Fruit fly (Drosophila melanogaster) whole organism, embryonic: Measurements from ENCODE around the gene CG33643.
A peak's percentile ranks its signal among the peaks of the same experiment; 100 is the strongest.

Source experiments
- Aef1 ChIP-seq: fragments of 200-800 bp; sonication (Bioruptor generic); IDR thresholded peaks from 3 replicates; pipeline ENCODE4 v1.3.6; 2022; ENCODE audit warnings: missing biosample characterization, missing genetic modification characterization
- Asciz ChIP-seq: fragments of 200-800 bp; sonication (Bioruptor generic); optimal IDR thresholded peaks from 2 replicates; lab custom pipeline; 2017; ENCODE audit warnings: missing biosample characterization, mild to moderate bottlenecking, missing genetic modification characterization, missing genetic modification reagents
- Blimp-1 ChIP-seq: fragments of 200-800 bp; sonication (Bioruptor generic); optimal IDR thresholded peaks from 3 replicates; lab custom pipeline; 2018; ENCODE audit warnings: missing biosample characterization, missing genetic modification characterization, mild to moderate bottlenecking, moderate library complexity, missing genetic modification reagents
- Bteb2 ChIP-seq: fragments of 200-800 bp; sonication (Bioruptor generic); optimal IDR thresholded peaks from 2 replicates; lab custom pipeline; 2016; ENCODE audit warnings: missing biosample characterization, missing genetic modification characterization
- CG10431 ChIP-seq: fragments of 200-800 bp; sonication (Bioruptor generic); optimal IDR thresholded peaks from 3 replicates; lab custom pipeline; 2018; ENCODE audit warnings: missing biosample characterization, mild to moderate bottlenecking, missing genetic modification characterization
- CG12155 ChIP-seq: fragments of 200-800 bp; sonication (Bioruptor generic); optimal IDR thresholded peaks from 3 replicates; lab custom pipeline; 2016; ENCODE audit warnings: missing biosample characterization, missing genetic modification characterization
- CG13424 ChIP-seq: fragments of 200-800 bp; sonication (Bioruptor generic); optimal IDR thresholded peaks from 2 replicates; lab custom pipeline; 2019; ENCODE audit warnings: missing biosample characterization, mild to moderate bottlenecking, missing genetic modification characterization, moderate library complexity
- CG14860 ChIP-seq: fragments of 200-800 bp; sonication (Bioruptor generic); IDR thresholded peaks from 3 replicates; pipeline ENCODE4 v1.3.6; 2022; ENCODE audit warnings: missing biosample characterization, missing genetic modification characterization; ENCODE audit not compliant: partially characterized antibody
- CG17186 ChIP-seq: fragments of 200-800 bp; sonication (Bioruptor generic); optimal IDR thresholded peaks from 3 replicates; lab custom pipeline; 2017; ENCODE audit warnings: missing biosample characterization, missing genetic modification reagents, missing genetic modification characterization
- CG2199 ChIP-seq: fragments of 200-800 bp; sonication (Bioruptor generic); IDR thresholded peaks from 3 replicates; pipeline ENCODE4 v1.3.6; 2022; ENCODE audit warnings: missing biosample characterization, missing genetic modification characterization
- CG30403 ChIP-seq: fragments of 200-800 bp; sonication (Bioruptor generic); optimal IDR thresholded peaks from 3 replicates; lab custom pipeline; 2016; ENCODE audit warnings: missing biosample characterization, missing genetic modification characterization
- CG3163 ChIP-seq: fragments of 200-800 bp; sonication (Bioruptor generic); optimal IDR thresholded peaks from 3 replicates; lab custom pipeline; 2016; ENCODE audit warnings: missing biosample characterization, missing genetic modification characterization
- CG42726 ChIP-seq: fragments of 200-800 bp; sonication (Bioruptor generic); IDR thresholded peaks from 2 replicates; pipeline ENCODE4 v1.3.6; 2022; ENCODE audit warnings: missing biosample characterization, missing genetic modification characterization; ENCODE audit not compliant: partially characterized antibody
- CG6175 ChIP-seq: fragments of 200-800 bp; sonication (Bioruptor generic); IDR thresholded peaks from 3 replicates; pipeline ENCODE4 v1.3.6; 2022; ENCODE audit warnings: missing biosample characterization, missing genetic modification characterization
- CG6254 ChIP-seq: fragments of 200-800 bp; sonication (Bioruptor generic); optimal IDR thresholded peaks from 3 replicates; lab custom pipeline; 2017; ENCODE audit warnings: mild to moderate bottlenecking, missing biosample characterization, missing genetic modification reagents, missing genetic modification characterization
- CG6854 ChIP-seq: fragments of 200-800 bp; sonication (Bioruptor generic); optimal IDR thresholded peaks from 3 replicates; lab custom pipeline; 2017; ENCODE audit warnings: missing biosample characterization, mild to moderate bottlenecking, missing genetic modification characterization
- CG7786 ChIP-seq: fragments of 200-800 bp; sonication (Bioruptor generic); optimal IDR thresholded peaks from 2 replicates; lab custom pipeline; 2016; ENCODE audit warnings: missing biosample characterization, missing genetic modification characterization
- CG7963 ChIP-seq: fragments of 200-800 bp; sonication (Bioruptor generic); IDR thresholded peaks from 3 replicates; pipeline ENCODE4 v1.3.6; 2022; ENCODE audit warnings: missing biosample characterization, missing genetic modification characterization; ENCODE audit not compliant: partially characterized antibody
- CG8281 ChIP-seq: fragments of 200-800 bp; sonication (Bioruptor generic); optimal IDR thresholded peaks from 2 replicates; lab custom pipeline; 2018; ENCODE audit warnings: missing biosample characterization, mild to moderate bottlenecking, missing genetic modification characterization, moderate library complexity
- CG8359 ChIP-seq: fragments of 200-800 bp; sonication (Bioruptor generic); optimal IDR thresholded peaks from 2 replicates; lab custom pipeline; 2017; ENCODE audit warnings: missing biosample characterization, mild to moderate bottlenecking, missing genetic modification characterization, borderline replicate concordance
- CG8765 ChIP-seq: fragments of 200-800 bp; sonication (Bioruptor generic); IDR thresholded peaks from 2 replicates; pipeline ENCODE4 v1.3.6; 2022; ENCODE audit warnings: missing biosample characterization, missing genetic modification characterization
- Chrac-16 ChIP-seq: fragments of 200-800 bp; sonication (Bioruptor generic); optimal IDR thresholded peaks from 3 replicates; lab custom pipeline; 2016; ENCODE audit warnings: missing biosample characterization, missing genetic modification characterization
- CrebB ChIP-seq: fragments of 200-800 bp; sonication (Bioruptor generic); optimal IDR thresholded peaks from 3 replicates; lab custom pipeline; 2018; ENCODE audit warnings: missing biosample characterization, mild to moderate bottlenecking, missing genetic modification characterization
- Dll ChIP-seq: fragments of 200-800 bp; sonication (Bioruptor generic); IDR thresholded peaks from 4 replicates; pipeline ENCODE4 v1.3.6; 2022; ENCODE audit warnings: missing biosample characterization, missing genetic modification characterization; ENCODE audit not compliant: partially characterized antibody
- Eip74EF ChIP-seq, 2 experiments: fragments of 200-800 bp in 1 of 2; fragments of >200 bp in 1 of 2; sonication (Bioruptor generic) in 1 of 2; optimal IDR thresholded peaks; 2 replicates each; lab custom pipeline; 2017 to 2019; ENCODE audit warnings: missing biosample characterization in 2 of 2, missing genetic modification characterization in 2 of 2, mild to moderate bottlenecking in 1 of 2, moderate library complexity in 1 of 2
- Hr51 ChIP-seq, 2 experiments: fragments of 200-800 bp; sonication (Bioruptor generic); optimal IDR thresholded peaks; 2 replicates in 1 of 2; 3 replicates in 1 of 2; lab custom pipeline; 2016 to 2018; ENCODE audit warnings: missing biosample characterization in 2 of 2, missing genetic modification characterization in 2 of 2, mild to moderate bottlenecking in 1 of 2, moderate library complexity in 1 of 2
- Neu2 ChIP-seq: fragments of 200-800 bp; sonication (Bioruptor generic); optimal IDR thresholded peaks from 3 replicates; lab custom pipeline; 2016; ENCODE audit warnings: missing biosample characterization, missing genetic modification characterization, borderline replicate concordance
- Ravus ChIP-seq: fragments of 200-800 bp; sonication (Bioruptor generic); IDR thresholded peaks from 2 replicates; pipeline ENCODE4 v1.3.6; 2022; ENCODE audit warnings: missing biosample characterization, missing genetic modification characterization
- Side ChIP-seq: fragments of 200-800 bp; sonication (Bioruptor generic); optimal IDR thresholded peaks from 2 replicates; lab custom pipeline; 2016; ENCODE audit warnings: missing biosample characterization, missing genetic modification characterization
- Sox100B ChIP-seq: fragments of 200-800 bp; sonication (Bioruptor generic); optimal IDR thresholded peaks from 3 replicates; lab custom pipeline; 2018; ENCODE audit warnings: missing biosample characterization, mild to moderate bottlenecking, missing genetic modification characterization
- ap ChIP-seq: fragments of 200-800 bp; sonication (Bioruptor generic); IDR thresholded peaks from 2 replicates; pipeline ENCODE4 v1.3.6; 2022; ENCODE audit warnings: missing biosample characterization, missing genetic modification characterization
- bowl ChIP-seq: fragments of 200-800 bp; sonication (Bioruptor generic); IDR thresholded peaks from 2 replicates; pipeline ENCODE4 v1.3.6; 2022; ENCODE audit warnings: missing biosample characterization, missing genetic modification characterization
- chif ChIP-seq, 2 experiments: fragments of 200-800 bp; sonication (Bioruptor generic); optimal IDR thresholded peaks; 3 replicates each; lab custom pipeline; 2016; ENCODE audit warnings: missing biosample characterization in 2 of 2, missing genetic modification characterization in 2 of 2
- disco-r ChIP-seq: fragments of 200-800 bp; sonication (Bioruptor generic); optimal IDR thresholded peaks from 2 replicates; lab custom pipeline; 2016; ENCODE audit warnings: missing biosample characterization, missing genetic modification characterization
- dmrt11E ChIP-seq: fragments of 200-800 bp; sonication (Bioruptor generic); optimal IDR thresholded peaks from 3 replicates; lab custom pipeline; 2018; ENCODE audit warnings: missing biosample characterization, mild to moderate bottlenecking, missing genetic modification characterization, moderate library complexity
- nerfin-1 ChIP-seq: fragments of 200-800 bp; sonication (Bioruptor generic); optimal IDR thresholded peaks from 3 replicates; lab custom pipeline; 2019; ENCODE audit warnings: missing biosample characterization, mild to moderate bottlenecking, missing genetic modification characterization, moderate library complexity
- odd ChIP-seq: fragments of 200-800 bp; sonication (Bioruptor generic); optimal IDR thresholded peaks from 2 replicates; lab custom pipeline; 2017; ENCODE audit warnings: missing biosample characterization, mild to moderate bottlenecking, missing genetic modification characterization
- pros ChIP-seq: fragments of 200-800 bp; sonication (Bioruptor generic); optimal IDR thresholded peaks from 3 replicates; lab custom pipeline; 2019; ENCODE audit warnings: missing biosample characterization, mild to moderate bottlenecking, missing genetic modification characterization, moderate library complexity
- scrt ChIP-seq: fragments of 200-800 bp; sonication (Bioruptor generic); optimal IDR thresholded peaks from 2 replicates; lab custom pipeline; 2018; ENCODE audit warnings: missing biosample characterization, mild to moderate bottlenecking, missing genetic modification characterization, moderate library complexity
- sens-2 ChIP-seq: fragments of 200-800 bp; sonication (Bioruptor generic); IDR thresholded peaks from 2 replicates; pipeline ENCODE4 v1.3.6; 2022; ENCODE audit warnings: missing biosample characterization, missing genetic modification characterization
- stwl ChIP-seq: fragments of 200-800 bp; sonication (Bioruptor generic); optimal IDR thresholded peaks from 3 replicates; lab custom pipeline; 2018; ENCODE audit warnings: missing biosample characterization, mild to moderate bottlenecking, missing genetic modification characterization, moderate library complexity
- tgo ChIP-seq: fragments of 200-800 bp; sonication (Bioruptor generic); IDR thresholded peaks from 3 replicates; pipeline ENCODE4 v1.3.6; 2022; ENCODE audit warnings: missing biosample characterization, missing genetic modification characterization
- toy ChIP-seq: fragments of 200-800 bp; sonication (Bioruptor generic); IDR thresholded peaks from 2 replicates; pipeline ENCODE4 v1.3.6; 2022; ENCODE audit warnings: missing biosample characterization, missing genetic modification characterization
- trh ChIP-seq: fragments of 200-800 bp; sonication (Bioruptor generic); optimal IDR thresholded peaks from 2 replicates; lab custom pipeline; 2016; ENCODE audit warnings: missing biosample characterization, missing genetic modification characterization
- wdn ChIP-seq: fragments of 200-800 bp; sonication (Bioruptor generic); IDR thresholded peaks from 2 replicates; pipeline ENCODE4 v1.3.6; 2022; ENCODE audit warnings: missing biosample characterization, missing genetic modification characterization
- wor ChIP-seq: fragments of 200-800 bp; sonication (Bioruptor generic); IDR thresholded peaks from 2 replicates; pipeline ENCODE4 v1.3.6; 2022; ENCODE audit warnings: missing biosample characterization, missing genetic modification characterization
- zf30C ChIP-seq: fragments of 200-800 bp; sonication (Bioruptor generic); optimal IDR thresholded peaks from 3 replicates; lab custom pipeline; 2018; ENCODE audit warnings: missing biosample characterization, mild to moderate bottlenecking, missing genetic modification characterization

Gene CG33643

dm6 chr2L:13548786-13549780, 18.2 kb downstream of the CG33643 start, which contains the start of gene B4 (continued):
- TF ChIP-seq CrebB (tag; lab: Kevin White, UChicago) (peak; percentile 64), CG7786 (no peak), Ravus (no peak), CG17186 (no peak), CG7963 (GFP tag; lab: Robert Waterston, UW) (no peak), tgo (GFP tag; lab: Robert Waterston, UW) (no peak), CG6854 (GFP tag; lab: Kevin White, UChicago) (peak; percentile 56), Dll (GFP tag; lab: Robert Waterston, UW) (no peak), stwl (tag; lab: Kevin White, UChicago) (no peak), Side (peak; percentile 66), CG12155 (no peak), bowl (GFP tag; lab: Robert Waterston, UW) (0 out of 2 replicates have a peak, but pooled peaks have one; percentile 35), Asciz (GFP tag; lab: Kevin White, UChicago) (peak; percentile 73), Aef1 (no peak; the same call in 2 of the 3 replicates), Sox100B (GFP tag; lab: Kevin White, UChicago) (no peak), chif (GFP tag; optimal IDR thresholded peaks at IDR 0.05; lab: Kevin White, UChicago) (no peak), CG30403 (GFP tag; lab: Kevin White, UChicago) (no peak), CG8765 (GFP tag; lab: Robert Waterston, UW) (no peak), CG13424 (tag; lab: Kevin White, UChicago) (no peak), Hr51 (GFP tag; optimal IDR thresholded peaks at IDR 0.05; lab: Kevin White, UChicago) (peak in 1 of 2 experiments; percentile 3), disco-r (peak; percentile 53), CG10431 (peak; percentile 62), zf30C (GFP tag; lab: Kevin White, UChicago) (no peak), CG8281 (tag; lab: Kevin White, UChicago) (no peak), CG42726 (GFP tag; lab: Robert Waterston, UW) (peak; percentile 77), scrt (GFP tag; lab: Kevin White, UChicago) (peak; percentile 53), nerfin-1 (peak; percentile 48), toy (GFP tag; lab: Robert Waterston, UW) (no peak), ap (GFP tag; lab: Robert Waterston, UW) (no peak), trh (GFP tag; lab: Kevin White, UChicago) (no peak), CG14860 (GFP tag; lab: Robert Waterston, UW) (no peak), Neu2 (GFP tag; lab: Kevin White, UChicago) (no peak), CG6175 (GFP tag; lab: Robert Waterston, UW) (peak; percentile 90; the same call in 2 of the 3 replicates), CG2199 (GFP tag; lab: Robert Waterston, UW) (peak; percentile 72; the same call in 2 of the 3 replicates), pros (peak; percentile 54), wor (GFP tag; lab: Robert Waterston, UW) (no peak), Chrac-16 (GFP tag; lab: Kevin White, UChicago) (no peak), dmrt11E (tag; lab: Kevin White, UChicago) (no peak), sens-2 (GFP tag; lab: Robert Waterston, UW) (no peak), CG8359 (GFP tag; lab: Kevin White, UChicago) (peak; percentile 35), odd (GFP tag; lab: Kevin White, UChicago) (peak; percentile 67), Blimp-1 (GFP tag; lab: Kevin White, UChicago) (no peak), Eip74EF (GFP tag; optimal IDR thresholded peaks at IDR 0.05; lab: Kevin White, UChicago) (peak in 1 of 2 experiments; percentile 37), CG6254 (no peak), CG3163 (GFP tag; lab: Kevin White, UChicago) (no peak), Bteb2 (GFP tag; lab: Kevin White, UChicago) (no peak), wdn (GFP tag; lab: Robert Waterston, UW) (peak; percentile 58; the same call in 1 of the 2 replicates)
